Fruit fly (Drosophila melanogaster) whole organism, embryonic: ENCODE results near the gene mib1.

ENCODE experiments used
- Abd-B ChIP-seq: fragments of 200-800 bp; sonication (Bioruptor generic); optimal IDR thresholded peaks from 2 replicates; lab custom pipeline; 2018; ENCODE audit warnings: missing biosample characterization, mild to moderate bottlenecking, missing genetic modification characterization, moderate library complexity
- Atf-2 ChIP-seq: fragments of 200-800 bp; sonication (Bioruptor generic); optimal IDR thresholded peaks from 2 replicates; lab custom pipeline; 2016; ENCODE audit warnings: missing biosample characterization, missing genetic modification characterization
- Atf6 ChIP-seq: fragments of 200-800 bp; sonication (Bioruptor generic); IDR thresholded peaks from 2 replicates; pipeline ENCODE4 v1.3.6; 2022; ENCODE audit warnings: missing biosample characterization, missing genetic modification characterization
- CG10267 ChIP-seq: fragments of 200-800 bp; sonication (Bioruptor generic); optimal IDR thresholded peaks from 2 replicates; lab custom pipeline; 2018; ENCODE audit warnings: missing biosample characterization, mild to moderate bottlenecking, missing genetic modification characterization, moderate library complexity
- CG10654 ChIP-seq: fragments of 200-800 bp; sonication (Bioruptor generic); optimal IDR thresholded peaks from 2 replicates; lab custom pipeline; 2016; ENCODE audit warnings: missing biosample characterization, missing genetic modification characterization
- CG11247 ChIP-seq: fragments of 200-800 bp; sonication (Bioruptor generic); IDR thresholded peaks from 2 replicates; pipeline ENCODE4 v1.3.6; 2022; ENCODE audit warnings: missing biosample characterization, missing genetic modification characterization
- CG12104 ChIP-seq: fragments of 200-800 bp; sonication (Bioruptor generic); optimal IDR thresholded peaks from 3 replicates; lab custom pipeline; 2016; ENCODE audit warnings: missing biosample characterization, missing genetic modification characterization
- CG12219 ChIP-seq: fragments of 200-800 bp; sonication (Bioruptor generic); optimal IDR thresholded peaks from 3 replicates; lab custom pipeline; 2018; ENCODE audit warnings: missing biosample characterization, mild to moderate bottlenecking, missing genetic modification characterization
- CG12769 ChIP-seq: fragments of 200-800 bp; sonication (Bioruptor generic); optimal IDR thresholded peaks from 2 replicates; lab custom pipeline; 2019; ENCODE audit warnings: missing biosample characterization, mild to moderate bottlenecking, missing genetic modification characterization, moderate library complexity
- CG13775 ChIP-seq: fragments of 200-800 bp; sonication (Bioruptor generic); optimal IDR thresholded peaks from 3 replicates; lab custom pipeline; 2017; ENCODE audit warnings: missing biosample characterization, mild to moderate bottlenecking, missing genetic modification characterization
- CG1529 ChIP-seq: fragments of 200-800 bp; sonication (Bioruptor generic); optimal IDR thresholded peaks from 3 replicates; lab custom pipeline; 2018; ENCODE audit warnings: missing biosample characterization, missing genetic modification characterization
- CG15601 ChIP-seq: fragments of 200-800 bp; sonication (Bioruptor generic); optimal IDR thresholded peaks from 3 replicates; lab custom pipeline; 2019; ENCODE audit warnings: missing biosample characterization, mild to moderate bottlenecking, missing genetic modification characterization, moderate library complexity
- CG17802 ChIP-seq: fragments of 200-800 bp; sonication (Bioruptor generic); optimal IDR thresholded peaks from 2 replicates; lab custom pipeline; 2018; ENCODE audit warnings: missing biosample characterization, mild to moderate bottlenecking, missing genetic modification characterization, moderate library complexity
- CG18011 ChIP-seq: fragments of 200-800 bp; sonication (Bioruptor generic); optimal IDR thresholded peaks from 2 replicates; lab custom pipeline; 2017; ENCODE audit warnings: missing biosample characterization, missing genetic modification characterization, mild to moderate bottlenecking, moderate library complexity, missing genotype
- CG18262 ChIP-seq: fragments of 200-800 bp; optimal IDR thresholded peaks from 3 replicates; lab custom pipeline; 2019; ENCODE audit warnings: missing biosample characterization, mild to moderate bottlenecking, missing genetic modification characterization, moderate library complexity
- CG2678 ChIP-seq: fragments of 200-800 bp; sonication (Bioruptor generic); optimal IDR thresholded peaks from 3 replicates; lab custom pipeline; 2019; ENCODE audit warnings: missing biosample characterization, mild to moderate bottlenecking, missing genetic modification characterization, moderate library complexity
- CG2875 ChIP-seq: fragments of 200-800 bp; sonication (Bioruptor generic); optimal IDR thresholded peaks from 2 replicates; lab custom pipeline; 2017; ENCODE audit warnings: missing biosample characterization, mild to moderate bottlenecking, missing genetic modification characterization, missing genetic modification reagents
- CG32772 ChIP-seq: fragments of 200-800 bp; sonication (Bioruptor generic); IDR thresholded peaks from 2 replicates; pipeline ENCODE4 v1.3.6; 2022; ENCODE audit warnings: missing biosample characterization, missing genetic modification characterization
- CG3838 ChIP-seq: fragments of 200-800 bp; sonication (Bioruptor generic); optimal IDR thresholded peaks from 3 replicates; lab custom pipeline; 2016; ENCODE audit warnings: missing biosample characterization, missing genetic modification characterization
- CG3995 ChIP-seq: fragments of 200-800 bp; sonication (Bioruptor generic); optimal IDR thresholded peaks from 3 replicates; lab custom pipeline; 2016; ENCODE audit warnings: missing biosample characterization, missing genetic modification characterization
- CG4404 ChIP-seq: fragments of 200-800 bp; sonication (Bioruptor generic); IDR thresholded peaks from 2 replicates; pipeline ENCODE4 v1.3.6; 2022; ENCODE audit warnings: missing biosample characterization, missing genetic modification characterization
- CG4820 ChIP-seq: fragments of 200-800 bp; sonication (Bioruptor generic); optimal IDR thresholded peaks from 3 replicates; lab custom pipeline; 2016; ENCODE audit warnings: missing biosample characterization, missing genetic modification characterization
- CG5180 ChIP-seq: fragments of 200-800 bp; sonication (Bioruptor generic); optimal IDR thresholded peaks from 3 replicates; lab custom pipeline; 2017; ENCODE audit warnings: missing biosample characterization, missing genetic modification characterization, mild to moderate bottlenecking, moderate library complexity, missing genetic modification reagents
- CG8281 ChIP-seq: fragments of 200-800 bp; sonication (Bioruptor generic); optimal IDR thresholded peaks from 2 replicates; lab custom pipeline; 2018; ENCODE audit warnings: missing biosample characterization, mild to moderate bottlenecking, missing genetic modification characterization, moderate library complexity
- CG9727 ChIP-seq: fragments of 200-800 bp; sonication (Bioruptor generic); optimal IDR thresholded peaks from 3 replicates; lab custom pipeline; 2017; ENCODE audit warnings: missing biosample characterization, mild to moderate bottlenecking, missing genetic modification characterization
- CHES-1-like ChIP-seq: fragments of 200-800 bp; sonication (Bioruptor generic); optimal IDR thresholded peaks from 2 replicates; lab custom pipeline; 2016; ENCODE audit warnings: missing biosample characterization, missing genetic modification characterization
- CkIIα-i1 ChIP-seq: fragments of 200-800 bp; sonication (Bioruptor generic); IDR thresholded peaks from 2 replicates; pipeline ENCODE4 v1.3.6; 2022; ENCODE audit warnings: missing biosample characterization, missing genetic modification characterization
- Deaf1 ChIP-seq: fragments of 200-800 bp; optimal IDR thresholded peaks from 3 replicates; lab custom pipeline; 2019; ENCODE audit warnings: missing biosample characterization, mild to moderate bottlenecking, missing genetic modification characterization, moderate library complexity
- Drgx ChIP-seq: fragments of 200-800 bp; sonication (Bioruptor generic); IDR thresholded peaks from 2 replicates; pipeline ENCODE4 v1.3.6; 2022; ENCODE audit warnings: missing biosample characterization, missing genetic modification characterization
- E2f1 ChIP-seq: fragments of 200-800 bp; sonication (Bioruptor generic); IDR thresholded peaks from 2 replicates; pipeline ENCODE4 v1.3.6; 2022; ENCODE audit warnings: missing biosample characterization, missing genetic modification characterization
- Fer1 ChIP-seq: fragments of 200-800 bp; sonication (Bioruptor generic); optimal IDR thresholded peaks from 2 replicates; lab custom pipeline; 2017; ENCODE audit warnings: missing biosample characterization, mild to moderate bottlenecking, missing genetic modification characterization
- HHEX ChIP-seq: fragments of 200-800 bp; sonication (Bioruptor generic); optimal IDR thresholded peaks from 3 replicates; lab custom pipeline; 2017; ENCODE audit warnings: missing biosample characterization, mild to moderate bottlenecking, missing genetic modification characterization, missing genetic modification reagents
- Mad ChIP-seq: fragments of 200-800 bp; sonication (Bioruptor generic); optimal IDR thresholded peaks from 2 replicates; lab custom pipeline; 2016; ENCODE audit warnings: missing biosample characterization, missing genetic modification characterization
- Opbp ChIP-seq: fragments of 200-800 bp; sonication (Bioruptor generic); IDR thresholded peaks from 3 replicates; pipeline ENCODE4 v1.3.6; 2022; ENCODE audit warnings: missing biosample characterization, missing genetic modification characterization; ENCODE audit not compliant: partially characterized antibody
- ab ChIP-seq: fragments of 200-800 bp; sonication (Bioruptor generic); optimal IDR thresholded peaks from 2 replicates; lab custom pipeline; 2016; ENCODE audit warnings: missing biosample characterization, missing genetic modification characterization
- ap ChIP-seq: fragments of 200-800 bp; sonication (Bioruptor generic); IDR thresholded peaks from 2 replicates; pipeline ENCODE4 v1.3.6; 2022; ENCODE audit warnings: missing biosample characterization, missing genetic modification characterization
- ara ChIP-seq: fragments of 200-800 bp; sonication (Bioruptor generic); IDR thresholded peaks from 2 replicates; pipeline ENCODE4 v1.3.6; 2022; ENCODE audit warnings: missing biosample characterization, missing genetic modification characterization
- az2 ChIP-seq: fragments of 200-800 bp; sonication (Bioruptor generic); optimal IDR thresholded peaks from 3 replicates; lab custom pipeline; 2016; ENCODE audit warnings: missing biosample characterization, missing genetic modification characterization
- chinmo ChIP-seq: fragments of 200-800 bp; sonication (Bioruptor generic); IDR thresholded peaks from 4 replicates; pipeline ENCODE4 v1.3.6; 2022; ENCODE audit warnings: missing biosample characterization, missing genetic modification characterization; ENCODE audit not compliant: partially characterized antibody
- corto ChIP-seq: fragments of 200-800 bp; sonication (Bioruptor generic); optimal IDR thresholded peaks from 2 replicates; lab custom pipeline; 2016; ENCODE audit warnings: missing biosample characterization, mild to moderate bottlenecking, missing genetic modification characterization, moderate library complexity
- fd96Cb ChIP-seq: fragments of 200-800 bp; sonication (Bioruptor generic); optimal IDR thresholded peaks from 2 replicates; lab custom pipeline; 2018; ENCODE audit warnings: missing biosample characterization, mild to moderate bottlenecking, missing genetic modification characterization, moderate library complexity
- fu2 ChIP-seq: fragments of 200-800 bp; sonication (Bioruptor generic); optimal IDR thresholded peaks from 2 replicates; lab custom pipeline; 2016; ENCODE audit warnings: missing biosample characterization, missing genetic modification characterization
- hth ChIP-seq: fragments of >200 bp; optimal IDR thresholded peaks from 2 replicates; lab custom pipeline; 2017; ENCODE audit warnings: inconsistent platforms
- insv ChIP-seq, 2 experiments: fragments of 200-800 bp; sonication (Bioruptor generic); optimal IDR thresholded peaks; 3 replicates each; lab custom pipeline; 2016 to 2018; ENCODE audit warnings: missing biosample characterization in 2 of 2, missing genetic modification characterization in 2 of 2
- phol ChIP-seq: fragments of 200-800 bp; sonication (Bioruptor generic); optimal IDR thresholded peaks from 3 replicates; lab custom pipeline; 2018; ENCODE audit warnings: missing biosample characterization, mild to moderate bottlenecking, missing genetic modification characterization, moderate library complexity
- scrt ChIP-seq: fragments of 200-800 bp; sonication (Bioruptor generic); optimal IDR thresholded peaks from 2 replicates; lab custom pipeline; 2018; ENCODE audit warnings: missing biosample characterization, mild to moderate bottlenecking, missing genetic modification characterization, moderate library complexity
- sd ChIP-seq: fragments of 200-800 bp; sonication (Bioruptor generic); optimal IDR thresholded peaks from 3 replicates; lab custom pipeline; 2018; ENCODE audit warnings: missing biosample characterization, mild to moderate bottlenecking, missing genetic modification characterization, moderate library complexity
- sob ChIP-seq: fragments of 200-800 bp; sonication (Bioruptor generic); IDR thresholded peaks from 2 replicates; pipeline ENCODE4 v1.3.6; 2022; ENCODE audit warnings: missing biosample characterization, missing genetic modification characterization
- tap ChIP-seq: fragments of 200-800 bp; optimal IDR thresholded peaks from 3 replicates; lab custom pipeline; 2019; ENCODE audit warnings: missing biosample characterization, mild to moderate bottlenecking, missing genetic modification characterization, moderate library complexity
- unpg ChIP-seq: fragments of 200-800 bp; sonication (Bioruptor generic); optimal IDR thresholded peaks from 3 replicates; lab custom pipeline; 2018; ENCODE audit warnings: missing biosample characterization, mild to moderate bottlenecking, missing genetic modification characterization, moderate library complexity

mib1 gene

DNA sequence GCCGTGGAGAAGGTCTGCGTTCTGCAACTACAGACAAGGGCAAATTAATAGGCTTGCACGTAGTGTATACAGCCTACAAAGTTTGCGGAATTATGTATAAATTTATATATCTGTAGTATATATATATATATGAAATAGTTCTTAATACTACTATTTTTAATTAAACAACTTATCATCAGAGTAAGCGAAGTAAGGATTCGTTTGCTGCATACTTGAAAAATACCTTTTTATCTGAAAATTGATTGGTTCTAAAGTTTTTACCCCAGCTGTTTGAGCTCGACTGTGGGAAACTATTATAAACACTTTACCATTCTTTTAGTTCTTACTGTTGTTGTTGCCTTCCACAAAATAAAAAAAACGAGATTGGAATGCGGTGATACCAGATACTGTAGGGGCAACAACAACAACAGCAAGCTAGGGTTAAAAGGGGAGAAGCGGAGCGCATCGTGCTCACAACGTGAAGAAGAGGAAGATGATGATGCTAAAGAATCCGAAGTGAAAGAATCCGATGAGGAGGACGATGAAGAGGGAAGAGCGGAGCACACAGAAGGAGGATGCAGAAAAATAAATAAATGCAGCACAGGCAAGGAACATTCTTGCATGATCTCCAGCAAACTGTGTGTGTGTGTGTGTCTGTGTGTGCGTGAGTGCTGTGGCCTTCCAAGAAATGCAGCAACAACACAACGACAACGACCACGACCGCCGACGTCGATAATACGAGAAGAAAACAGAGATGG lies 31.6 kb upstream of the mib1 start (continued):
- peak; percentile 85 for TF ChIP-seq CG18262 (tag; lab: Kevin White, UChicago)
- TF ChIP-seq sob (GFP tag; lab: Robert Waterston, UW): no peak
- TF ChIP-seq hth: no peak
- TF ChIP-seq CG10654 (GFP tag; lab: Kevin White, UChicago): peak; percentile 13
- TF ChIP-seq unpg (GFP tag; lab: Kevin White, UChicago): peak; percentile 49
- no peak for TF ChIP-seq Mad
- TF ChIP-seq Fer1: no peak
- peak; percentile 5 for TF ChIP-seq CG2875 (GFP tag; lab: Kevin White, UChicago)
- TF ChIP-seq CG5180 (GFP tag; lab: Kevin White, UChicago): peak; percentile 10
- TF ChIP-seq Deaf1: no peak
- TF ChIP-seq CG3995 (GFP tag; lab: Kevin White, UChicago): no peak
- TF ChIP-seq CG18011 (GFP tag; lab: Kevin White, UChicago): no peak
- TF ChIP-seq ab (GFP tag; lab: Kevin White, UChicago): no peak
- TF ChIP-seq CG10267 (tag; lab: Kevin White, UChicago): peak; percentile 72
- no peak for TF ChIP-seq Atf-2 (GFP tag; lab: Kevin White, UChicago)
- TF ChIP-seq CG8281 (tag; lab: Kevin White, UChicago): no peak
- peak; percentile 20 for TF ChIP-seq CG12104
- TF ChIP-seq CG13775 (GFP tag; lab: Kevin White, UChicago): peak; percentile 40
- no peak for TF ChIP-seq az2 (GFP tag; lab: Kevin White, UChicago)
- peak; percentile 54; the same call in 1 of the 2 replicates for TF ChIP-seq ara (GFP tag; lab: Robert Waterston, UW)
- TF ChIP-seq CG32772 (GFP tag; lab: Robert Waterston, UW): no peak
- no peak for TF ChIP-seq CG11247 (GFP tag; lab: Robert Waterston, UW)
- no peak for TF ChIP-seq CG4820 (GFP tag; lab: Kevin White, UChicago)
- TF ChIP-seq CkIIα-i1 (GFP tag; lab: Robert Waterston, UW): no peak
- peak; percentile 73 for TF ChIP-seq Drgx (GFP tag; lab: Robert Waterston, UW)
- TF ChIP-seq CG15601: peak; percentile 43
- 0 out of 2 replicates have a peak, but pooled peaks have one; percentile 15 for TF ChIP-seq Atf6
- TF ChIP-seq CG3838 (GFP tag; lab: Kevin White, UChicago): no peak
- no peak for TF ChIP-seq CHES-1-like (GFP tag; lab: Kevin White, UChicago)
- TF ChIP-seq CG4404 (GFP tag; lab: Robert Waterston, UW): peak; percentile 39; the same call in 1 of the 2 replicates
- TF ChIP-seq fd96Cb (tag; lab: Kevin White, UChicago): peak; percentile 68
- peak; percentile 44; the same call in 1 of the 2 replicates for TF ChIP-seq E2f1 (GFP tag; lab: Robert Waterston, UW)
- no peak for TF ChIP-seq ap
- TF ChIP-seq scrt: no peak
- peak; percentile 70 for TF ChIP-seq tap (tag; lab: Kevin White, UChicago)
- peak; percentile 30 for TF ChIP-seq CG1529 (GFP tag; lab: Kevin White, UChicago)
- peak; percentile 28 for TF ChIP-seq CG9727
- TF ChIP-seq HHEX (GFP tag; lab: Kevin White, UChicago): peak; percentile 49
- peak; percentile 54 for TF ChIP-seq phol (tag; lab: Kevin White, UChicago)

DNA sequence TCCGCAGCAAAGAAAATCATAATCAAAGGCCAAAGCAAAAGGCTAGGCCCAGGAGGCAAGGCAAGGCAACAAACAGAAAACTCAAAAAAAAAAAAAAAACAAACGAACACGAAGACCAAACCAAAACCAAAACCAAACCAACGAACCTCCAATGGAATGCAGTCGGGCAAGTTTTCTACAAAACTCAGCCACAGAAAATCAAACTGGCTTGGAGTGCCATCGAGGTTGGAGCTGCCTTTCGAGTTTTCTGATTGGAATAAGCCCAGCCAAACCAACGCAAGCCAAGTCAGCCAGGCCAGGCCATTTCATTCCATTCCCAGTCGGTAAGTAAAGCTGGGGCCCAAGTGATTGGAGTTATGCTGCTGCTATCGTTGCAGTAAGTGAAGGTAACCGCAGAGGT lies 31.0 kb upstream of the mib1 start:
- TF ChIP-seq chinmo (GFP tag; lab: Robert Waterston, UW) (peak; percentile 78; the same call in 3 of the 4 replicates), CG17802 (no peak), sd (tag; lab: Kevin White, UChicago) (peak; percentile 94), CG12219 (GFP tag; lab: Kevin White, UChicago) (no peak), Opbp (GFP tag; lab: Robert Waterston, UW) (0 out of 3 replicates have a peak, but pooled peaks have one; percentile 26), Abd-B (no peak), fu2 (GFP tag; lab: Kevin White, UChicago) (no peak), corto (GFP tag; lab: Kevin White, UChicago) (peak; percentile 36), CG12769 (tag; lab: Kevin White, UChicago) (peak; percentile 47), CG2678 (tag; lab: Kevin White, UChicago) (no peak), insv (GFP tag; optimal IDR thresholded peaks at IDR 0.05; lab: Kevin White, UChicago) (peak in 1 of 2 experiments; percentile 76)
